3 fruit fly cellular contexts compared by ENCODE assay signal in the genomic region with DNA sequence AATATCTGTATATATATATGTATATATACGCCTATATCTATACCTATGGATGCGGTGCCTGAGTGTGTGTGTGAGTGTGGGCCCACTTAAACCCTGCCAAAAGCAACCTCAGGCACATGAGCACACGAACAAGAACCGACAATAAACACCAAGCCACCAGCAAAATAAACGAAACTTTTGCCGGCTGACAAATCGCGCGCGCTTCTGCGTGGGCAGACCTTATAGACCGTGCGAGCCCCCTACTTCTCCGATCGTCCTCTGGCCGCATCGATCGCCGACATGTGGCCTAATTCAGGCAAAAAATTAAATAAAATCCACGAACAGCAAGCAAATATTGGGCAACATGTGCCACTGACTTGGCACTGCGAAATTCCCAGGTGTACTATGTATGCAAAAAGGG.
TF ChIP-seq lines count a peak whose summit lies in the region.

No protein-coding gene starts in this region.

- no peak for TF ChIP-seq CTCF in whole organism, embryonic (GFP tag; optimal IDR thresholded peaks at IDR 0.05; lab: Kevin White, UChicago)

TF ChIP-seq in whole organism, embryonic, 481 proteins besides CTCF, POLR2A, EP300 and RAD21 (continues in another document):
- TF ChIP-seq corto (GFP tag; optimal IDR thresholded peaks at IDR 0.05; lab: Kevin White, UChicago) (no peak), HHEX (GFP tag; optimal IDR thresholded peaks at IDR 0.05; lab: Kevin White, UChicago) (no peak), CG6689 (GFP tag; IDR thresholded peaks at IDR 0.05; lab: Robert Waterston, UW) (no peak), Med (GFP tag; lab: Kevin White, UChicago) (peak; percentile 33), CG10654 (GFP tag; optimal IDR thresholded peaks at IDR 0.05; lab: Kevin White, UChicago) (no peak), CG5180 (GFP tag; optimal IDR thresholded peaks at IDR 0.05; lab: Kevin White, UChicago) (no peak), CG7556 (GFP tag; optimal IDR thresholded peaks at IDR 0.05; lab: Kevin White, UChicago) (no peak), CG10274 (GFP tag; optimal IDR thresholded peaks at IDR 0.05; lab: Kevin White, UChicago) (peak; percentile 56), CG6683 (GFP tag; optimal IDR thresholded peaks at IDR 0.05; lab: Kevin White, UChicago) (no peak), zen2 (GFP tag; IDR thresholded peaks at IDR 0.05; lab: Robert Waterston, UW; ENCODE audit: partially characterized antibody) (no peak), bbx (GFP tag; IDR thresholded peaks at IDR 0.05; lab: Robert Waterston, UW; ENCODE audit: partially characterized antibody) (no peak), ase (GFP tag; IDR thresholded peaks at IDR 0.05; lab: Robert Waterston, UW) (no peak), ro (GFP tag; IDR thresholded peaks at IDR 0.05; lab: Robert Waterston, UW) (no peak), CG10979 (tag; optimal IDR thresholded peaks at IDR 0.05; lab: Kevin White, UChicago) (no peak), ato (GFP tag; IDR thresholded peaks at IDR 0.05; lab: Robert Waterston, UW; ENCODE audit: partially characterized antibody) (no peak), Mrtf (GFP tag; IDR thresholded peaks at IDR 0.05; lab: Robert Waterston, UW) (no peak), CG12299 (tag; optimal IDR thresholded peaks at IDR 0.05; lab: Kevin White, UChicago) (no peak), gem (tag; optimal IDR thresholded peaks at IDR 0.05; lab: Kevin White, UChicago) (no peak), sens (GFP tag; lab: Kevin White, UChicago) (no peak), Hr3 (GFP tag; optimal IDR thresholded peaks at IDR 0.05; lab: Kevin White, UChicago) (no peak), CG4404 (GFP tag; IDR thresholded peaks at IDR 0.05; lab: Robert Waterston, UW) (no peak), CG7928 (GFP tag; optimal IDR thresholded peaks at IDR 0.05; lab: Kevin White, UChicago) (no peak), CG7987 (GFP tag; optimal IDR thresholded peaks at IDR 0.05; lab: Kevin White, UChicago) (no peak), Hr51 (GFP tag; optimal IDR thresholded peaks at IDR 0.05; lab: Kevin White, UChicago) (no peak), CG10543 (GFP tag; optimal IDR thresholded peaks at IDR 0.05; lab: Kevin White, UChicago) (peak; percentile 23), tin (GFP tag; optimal IDR thresholded peaks at IDR 0.05; lab: Kevin White, UChicago) (no peak), org-1 (GFP tag; optimal IDR thresholded peaks at IDR 0.05; lab: Kevin White, UChicago) (no peak), knrl (GFP tag; IDR thresholded peaks at IDR 0.05; lab: Robert Waterston, UW; ENCODE audit: partially characterized antibody) (no peak), CG10147 (GFP tag; optimal IDR thresholded peaks at IDR 0.05; lab: Kevin White, UChicago) (no peak), Doc3 (GFP tag; IDR thresholded peaks at IDR 0.05; lab: Robert Waterston, UW; ENCODE audit: partially characterized antibody) (no peak)

TF ChIP-seq in whole organism, prepupa, 60 proteins besides CTCF, POLR2A, EP300 and RAD21:
- TF ChIP-seq fkh (GFP tag; optimal IDR thresholded peaks at IDR 0.05; lab: Kevin White, UChicago): peak; percentile 6
- no peak for TF ChIP-seq CG1621 (tag; optimal IDR thresholded peaks at IDR 0.05; lab: Kevin White, UChicago)
- 0 out of 3 replicates have a peak, but pooled peaks have one; percentile 18 for TF ChIP-seq CG6163 (GFP tag; IDR thresholded peaks at IDR 0.05; lab: Robert Waterston, UW)
- TF ChIP-seq svp (GFP tag; lab: Kevin White, UChicago): no peak
- no peak for TF ChIP-seq fd85E (GFP tag; optimal IDR thresholded peaks at IDR 0.05; lab: Kevin White, UChicago)
- TF ChIP-seq dsx (GFP tag; optimal IDR thresholded peaks at IDR 0.05; lab: Kevin White, UChicago; ENCODE audit: poor library complexity, severe bottlenecking): no peak
- no peak for TF ChIP-seq dac (GFP tag; optimal IDR thresholded peaks at IDR 0.05; lab: Kevin White, UChicago)
TF ChIP-seq in whole organism, prepupa: peak in this region for 2.

TF ChIP-seq in whole organism, pupa, 21 proteins besides CTCF, POLR2A, EP300 and RAD21:
- no peak for TF ChIP-seq CG10348 (GFP tag; IDR thresholded peaks at IDR 0.05; lab: Robert Waterston, UW)
- no peak for TF ChIP-seq CG34367 (tag; optimal IDR thresholded peaks at IDR 0.05; lab: Kevin White, UChicago)
- no peak for TF ChIP-seq Pif1B (GFP tag; optimal IDR thresholded peaks at IDR 0.05; lab: Kevin White, UChicago)
- no peak for TF ChIP-seq CG12605 (GFP tag; IDR thresholded peaks at IDR 0.05; lab: Robert Waterston, UW)
- no peak for TF ChIP-seq Ets98B (GFP tag; IDR thresholded peaks at IDR 0.05; lab: Robert Waterston, UW)
- 0 out of 3 replicates have a peak, but pooled peaks have one; percentile 3 for TF ChIP-seq fd96Ca (GFP tag; IDR thresholded peaks at IDR 0.05; lab: Robert Waterston, UW)
